Fruit fly (Drosophila melanogaster) whole organism, embryonic: ENCODE data around the gene CG9184.
A peak's percentile ranks its signal among the peaks of the same experiment; 100 is the strongest.

Experiments
- Atf-2 ChIP-seq: fragments of 200-800 bp; sonication (Bioruptor generic); optimal IDR thresholded peaks from 2 replicates; lab custom pipeline; 2016; ENCODE audit warnings: missing biosample characterization, missing genetic modification characterization
- Bdp1 ChIP-seq: fragments of 200-800 bp; sonication (Bioruptor generic); optimal IDR thresholded peaks from 3 replicates; lab custom pipeline; 2016; ENCODE audit warnings: missing biosample characterization, missing genetic modification characterization
- CG10366 ChIP-seq: fragments of 200-800 bp; sonication (Bioruptor generic); IDR thresholded peaks from 2 replicates; pipeline ENCODE4 v1.3.6; 2022; ENCODE audit warnings: missing biosample characterization, missing genetic modification characterization
- CG10462 ChIP-seq: fragments of 200-800 bp; sonication (Bioruptor generic); optimal IDR thresholded peaks from 2 replicates; lab custom pipeline; 2016; ENCODE audit warnings: missing biosample characterization, missing genetic modification characterization
- CG11560 ChIP-seq: fragments of 200-800 bp; sonication (Bioruptor generic); IDR thresholded peaks from 3 replicates; pipeline ENCODE4 v1.3.6; 2022; ENCODE audit warnings: missing biosample characterization, missing genetic modification characterization
- CG12391 ChIP-seq: fragments of 200-800 bp; sonication (Bioruptor generic); optimal IDR thresholded peaks from 3 replicates; lab custom pipeline; 2018; ENCODE audit warnings: missing biosample characterization, mild to moderate bottlenecking, missing genetic modification characterization, moderate library complexity
- CG13287 ChIP-seq: fragments of 200-800 bp; sonication (Bioruptor generic); IDR thresholded peaks from 2 replicates; pipeline ENCODE4 v1.3.6; 2022; ENCODE audit warnings: missing biosample characterization, missing genetic modification characterization; ENCODE audit not compliant: partially characterized antibody
- CG13775 ChIP-seq: fragments of 200-800 bp; sonication (Bioruptor generic); optimal IDR thresholded peaks from 3 replicates; lab custom pipeline; 2017; ENCODE audit warnings: missing biosample characterization, mild to moderate bottlenecking, missing genetic modification characterization
- CG1603 ChIP-seq: fragments of 200-800 bp; sonication (Bioruptor generic); optimal IDR thresholded peaks from 2 replicates; lab custom pipeline; 2019; ENCODE audit warnings: missing biosample characterization, mild to moderate bottlenecking, missing genetic modification characterization, moderate library complexity
- CG17359 ChIP-seq: fragments of 200-800 bp; sonication (Bioruptor generic); optimal IDR thresholded peaks from 3 replicates; lab custom pipeline; 2018; ENCODE audit warnings: missing biosample characterization, mild to moderate bottlenecking, missing genetic modification characterization, moderate library complexity
- CG32532 ChIP-seq: fragments of 200-800 bp; sonication (Bioruptor generic); IDR thresholded peaks from 2 replicates; pipeline ENCODE4 v1.3.6; 2022; ENCODE audit warnings: missing biosample characterization, missing genetic modification characterization
- CG3726 ChIP-seq: fragments of 200-800 bp; sonication (Bioruptor generic); IDR thresholded peaks from 3 replicates; pipeline ENCODE4, ENCODE4 v1.3.6; 2022; ENCODE audit warnings: missing biosample characterization, missing genetic modification characterization
- CG4617 ChIP-seq: fragments of 200-800 bp; sonication (Bioruptor generic); optimal IDR thresholded peaks from 3 replicates; lab custom pipeline; 2016; ENCODE audit warnings: missing biosample characterization, missing genetic modification characterization, borderline replicate concordance
- CG4730 ChIP-seq: fragments of 200-800 bp; sonication (Bioruptor generic); IDR thresholded peaks from 2 replicates; pipeline ENCODE4 v1.3.6; 2022; ENCODE audit warnings: missing biosample characterization, missing genetic modification characterization
- CG7357 ChIP-seq: fragments of 200-800 bp; sonication (Bioruptor generic); IDR thresholded peaks from 3 replicates; pipeline ENCODE4 v1.3.6; 2022; ENCODE audit warnings: missing biosample characterization, missing genetic modification characterization
- CG7372 ChIP-seq: fragments of 200-800 bp; sonication (Bioruptor generic); IDR thresholded peaks from 2 replicates; pipeline ENCODE4 v1.3.6; 2022; ENCODE audit warnings: missing biosample characterization, missing genetic modification characterization
- CG8359 ChIP-seq: fragments of 200-800 bp; sonication (Bioruptor generic); optimal IDR thresholded peaks from 2 replicates; lab custom pipeline; 2017; ENCODE audit warnings: missing biosample characterization, mild to moderate bottlenecking, missing genetic modification characterization, borderline replicate concordance
- CG9876 ChIP-seq: fragments of 200-800 bp; sonication (Bioruptor generic); optimal IDR thresholded peaks from 2 replicates; lab custom pipeline; 2016; ENCODE audit warnings: missing biosample characterization, missing genetic modification characterization
- Dip3 ChIP-seq: fragments of 200-800 bp; sonication (Bioruptor generic); optimal IDR thresholded peaks from 3 replicates; lab custom pipeline; 2016; ENCODE audit warnings: missing biosample characterization, missing genetic modification characterization
- Dp ChIP-seq: fragments of 200-800 bp; sonication (Bioruptor generic); optimal IDR thresholded peaks from 2 replicates; lab custom pipeline; 2018; ENCODE audit warnings: missing biosample characterization, mild to moderate bottlenecking, missing genetic modification characterization, moderate library complexity
- HHEX ChIP-seq: fragments of 200-800 bp; sonication (Bioruptor generic); optimal IDR thresholded peaks from 3 replicates; lab custom pipeline; 2017; ENCODE audit warnings: missing biosample characterization, mild to moderate bottlenecking, missing genetic modification characterization, missing genetic modification reagents
- Nf-YB ChIP-seq: fragments of 200-800 bp; sonication (Bioruptor generic); optimal IDR thresholded peaks from 3 replicates; lab custom pipeline; 2019; ENCODE audit warnings: missing biosample characterization, mild to moderate bottlenecking, missing genetic modification characterization, moderate library complexity
- Pdp1 ChIP-seq, 2 experiments: fragments of 200-800 bp; sonication (Bioruptor generic); optimal IDR thresholded peaks; 3 replicates each; lab custom pipeline; 2016; ENCODE audit warnings: missing biosample characterization in 2 of 2, missing genetic modification characterization in 2 of 2, mild to moderate bottlenecking in 1 of 2, moderate library complexity in 1 of 2
- Rfx ChIP-seq: fragments of 200-800 bp; sonication (Bioruptor generic); IDR thresholded peaks from 2 replicates; pipeline ENCODE4 v1.3.6; 2022; ENCODE audit warnings: missing biosample characterization, missing genetic modification characterization
- Six4 ChIP-seq: fragments of 200-800 bp; sonication (Bioruptor generic); optimal IDR thresholded peaks from 2 replicates; lab custom pipeline; 2016; ENCODE audit warnings: missing biosample characterization, missing genetic modification characterization
- Tbp ChIP-seq: fragments of >200 bp; optimal IDR thresholded peaks from 2 replicates; lab custom pipeline; 2018; ENCODE audit warnings: missing biosample characterization, missing genetic modification characterization
- YL-1 ChIP-seq: fragments of 200-800 bp; sonication (Bioruptor generic); optimal IDR thresholded peaks from 3 replicates; lab custom pipeline; 2017; ENCODE audit warnings: missing biosample characterization, mild to moderate bottlenecking, missing genetic modification characterization
- ara ChIP-seq: fragments of 200-800 bp; sonication (Bioruptor generic); IDR thresholded peaks from 2 replicates; pipeline ENCODE4 v1.3.6; 2022; ENCODE audit warnings: missing biosample characterization, missing genetic modification characterization
- ato ChIP-seq: fragments of 200-800 bp; sonication (Bioruptor generic); IDR thresholded peaks from 2 replicates; pipeline ENCODE4 v1.3.6; 2022; ENCODE audit warnings: missing biosample characterization, missing genetic modification characterization; ENCODE audit not compliant: partially characterized antibody
- dan ChIP-seq: fragments of 200-800 bp; sonication (Bioruptor generic); IDR thresholded peaks from 2 replicates; pipeline ENCODE4 v1.3.6; 2022; ENCODE audit warnings: missing biosample characterization, missing genetic modification characterization
- dmrt99B ChIP-seq: fragments of 200-800 bp; sonication (Bioruptor generic); optimal IDR thresholded peaks from 2 replicates; lab custom pipeline; 2018; ENCODE audit warnings: missing biosample characterization, mild to moderate bottlenecking, missing genetic modification characterization, moderate library complexity
- dysf ChIP-seq: fragments of 200-800 bp; sonication (Bioruptor generic); IDR thresholded peaks from 3 replicates; pipeline ENCODE4 v1.3.6; 2022; ENCODE audit warnings: missing biosample characterization, missing genetic modification characterization
- fd3F ChIP-seq: fragments of 200-800 bp; sonication (Bioruptor generic); optimal IDR thresholded peaks from 2 replicates; lab custom pipeline; 2018; ENCODE audit warnings: missing biosample characterization, mild to moderate bottlenecking, missing genetic modification characterization, moderate library complexity
- gcm2 ChIP-seq: fragments of 200-800 bp; sonication (Bioruptor generic); optimal IDR thresholded peaks from 2 replicates; lab custom pipeline; 2016; ENCODE audit warnings: missing biosample characterization, missing genetic modification characterization
- gsb ChIP-seq: fragments of 200-800 bp; sonication (Bioruptor generic); IDR thresholded peaks from 2 replicates; pipeline ENCODE4 v1.3.6; 2022; ENCODE audit warnings: missing biosample characterization, missing genetic modification characterization
- gt ChIP-seq: fragments of 200-800 bp; sonication (Bioruptor generic); IDR thresholded peaks from 2 replicates; pipeline ENCODE4 v1.3.6; 2022; ENCODE audit warnings: missing biosample characterization, missing genetic modification characterization
- ham ChIP-seq: fragments of 200-800 bp; sonication (Bioruptor generic); IDR thresholded peaks from 2 replicates; pipeline ENCODE4 v1.3.6; 2022; ENCODE audit warnings: missing biosample characterization, missing genetic modification characterization
- jigr1 ChIP-seq: fragments of 200-800 bp; sonication (Bioruptor generic); IDR thresholded peaks from 3 replicates; pipeline ENCODE4 v1.3.6; 2022; ENCODE audit warnings: missing biosample characterization, missing genetic modification characterization
- ken ChIP-seq: fragments of 200-800 bp; sonication (Bioruptor generic); IDR thresholded peaks from 3 replicates; pipeline ENCODE4 v1.3.6; 2022; ENCODE audit warnings: missing biosample characterization, missing genetic modification characterization
- kni ChIP-seq: fragments of 200-800 bp; sonication (Bioruptor generic); optimal IDR thresholded peaks from 3 replicates; lab custom pipeline; 2017; ENCODE audit warnings: mild to moderate bottlenecking, missing biosample characterization, missing genetic modification reagents, missing genetic modification characterization
- mld ChIP-seq: fragments of 200-800 bp; sonication (Bioruptor generic); IDR thresholded peaks from 3 replicates; pipeline ENCODE4 v1.3.6; 2022; ENCODE audit warnings: missing biosample characterization, missing genetic modification characterization; ENCODE audit not compliant: partially characterized antibody
- oc ChIP-seq: fragments of 200-800 bp; sonication (Bioruptor generic); optimal IDR thresholded peaks from 2 replicates; lab custom pipeline; 2018; ENCODE audit warnings: missing biosample characterization, mild to moderate bottlenecking, missing genetic modification characterization, moderate library complexity
- peb ChIP-seq: fragments of 200-800 bp; sonication (Bioruptor generic); IDR thresholded peaks from 2 replicates; pipeline ENCODE4 v1.3.6; 2022; ENCODE audit warnings: missing biosample characterization, missing genetic modification characterization
- pzg ChIP-seq: fragments of 200-800 bp; sonication (Bioruptor generic); optimal IDR thresholded peaks from 3 replicates; lab custom pipeline; 2018; ENCODE audit warnings: missing biosample characterization, mild to moderate bottlenecking, missing genetic modification characterization, moderate library complexity
- sc ChIP-seq, 3 experiments: fragments of >200 bp in 2 of 3; fragments of 200-800 bp in 1 of 3; sonication (Bioruptor generic) in 1 of 3; optimal IDR thresholded peaks; 2 replicates in 2 of 3; 3 replicates in 1 of 3; lab custom pipeline; 2017; ENCODE audit warnings: mild to moderate bottlenecking in 1 of 3, missing biosample characterization in 1 of 3, missing genetic modification characterization in 1 of 3, missing genetic modification reagents in 1 of 3
- slp2 ChIP-seq: fragments of 200-800 bp; sonication (Bioruptor generic); optimal IDR thresholded peaks from 2 replicates; lab custom pipeline; 2016; ENCODE audit warnings: missing biosample characterization, missing genetic modification characterization
- sr ChIP-seq: fragments of 200-800 bp; sonication (Bioruptor generic); IDR thresholded peaks from 3 replicates; pipeline ENCODE4 v1.3.6; 2022; ENCODE audit warnings: missing biosample characterization, missing genetic modification characterization
- sug ChIP-seq: fragments of 200-800 bp; optimal IDR thresholded peaks from 2 replicates; lab custom pipeline; 2019; ENCODE audit warnings: missing biosample characterization, mild to moderate bottlenecking, missing genetic modification characterization, moderate library complexity
- tio ChIP-seq: fragments of 200-800 bp; sonication (Bioruptor generic); optimal IDR thresholded peaks from 2 replicates; lab custom pipeline; 2017; ENCODE audit warnings: missing biosample characterization, missing genetic modification characterization, inconsistent platforms
- wek ChIP-seq: fragments of 200-800 bp; sonication (Bioruptor generic); optimal IDR thresholded peaks from 3 replicates; lab custom pipeline; 2018; ENCODE audit warnings: missing biosample characterization, mild to moderate bottlenecking, missing genetic modification characterization, moderate library complexity

The CG9184 gene

DNA sequence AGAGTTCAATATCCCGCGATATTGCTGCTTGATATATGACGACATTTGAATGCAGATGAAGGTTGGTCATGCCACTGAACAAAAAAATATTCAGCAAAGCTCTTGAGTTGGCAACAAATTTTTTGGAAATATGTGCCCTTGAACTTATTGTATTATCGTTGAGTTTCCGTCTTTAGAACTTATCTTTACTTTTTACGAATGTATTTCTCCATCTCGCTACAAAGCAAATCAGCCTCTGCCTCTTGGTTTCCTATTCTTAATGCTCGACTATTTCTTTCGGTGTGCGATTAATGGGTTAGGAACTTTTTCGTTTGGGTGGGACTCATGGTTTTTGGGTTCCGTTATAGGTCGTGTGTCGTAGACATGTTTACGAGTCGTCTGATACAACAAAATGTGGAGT is 530 bp upstream of the CG9184 start (continued):
- TF ChIP-seq peb (GFP tag; lab: Robert Waterston, UW), result peak; percentile 68
- no peak for TF ChIP-seq pzg (GFP tag; lab: Kevin White, UChicago)
- no peak for TF ChIP-seq jigr1
- TF ChIP-seq CG32532 (GFP tag; lab: Robert Waterston, UW), result peak; percentile 39; the same call in 1 of the 2 replicates
- TF ChIP-seq mld (GFP tag; lab: Robert Waterston, UW), result no peak
- TF ChIP-seq CG10366 (GFP tag; lab: Robert Waterston, UW), result peak; percentile 61; the same call in 1 of the 2 replicates
- TF ChIP-seq CG13287, result no peak
- no peak for TF ChIP-seq Rfx (GFP tag; lab: Robert Waterston, UW)
- TF ChIP-seq CG4730, result peak; percentile 57
- peak; percentile 49 for TF ChIP-seq CG8359 (GFP tag; lab: Kevin White, UChicago)
- peak; percentile 57 for TF ChIP-seq Atf-2
- TF ChIP-seq dysf, result peak; percentile 51; the same call in 2 of the 3 replicates
- peak; percentile 80 for TF ChIP-seq CG12391
- peak; percentile 25 for TF ChIP-seq HHEX (GFP tag; lab: Kevin White, UChicago)
- peak; percentile 55; the same call in 2 of the 3 replicates for TF ChIP-seq ken (GFP tag; lab: Robert Waterston, UW)
- no peak for TF ChIP-seq ham (GFP tag; lab: Robert Waterston, UW)
- TF ChIP-seq CG10462, result peak; percentile 47
- peak; percentile 30 for TF ChIP-seq CG9876
- no peak for TF ChIP-seq dmrt99B
- no peak for TF ChIP-seq tio (GFP tag; lab: Kevin White, UChicago)
- TF ChIP-seq Bdp1 (GFP tag; lab: Kevin White, UChicago), result peak; percentile 12
- TF ChIP-seq CG13775 (GFP tag; lab: Kevin White, UChicago), result peak; percentile 53
- TF ChIP-seq oc (tag; lab: Kevin White, UChicago), result peak; percentile 77
- no peak for TF ChIP-seq sc (optimal IDR thresholded peaks at IDR 0.05; lab: Kevin White, UChicago)
- TF ChIP-seq sc (GFP tag; optimal IDR thresholded peaks at IDR 0.05; lab: Kevin White, UChicago), result peak; percentile 82
- peak; percentile 24; the same call in 1 of the 2 replicates for TF ChIP-seq gt
- TF ChIP-seq slp2 (GFP tag; lab: Kevin White, UChicago), result peak; percentile 69
- peak; percentile 74 for TF ChIP-seq ara (GFP tag; lab: Robert Waterston, UW)
- TF ChIP-seq wek (GFP tag; lab: Kevin White, UChicago), result no peak
- no peak for TF ChIP-seq YL-1 (GFP tag; lab: Kevin White, UChicago)
- peak; percentile 13 for TF ChIP-seq CG4617
- TF ChIP-seq fd3F (GFP tag; lab: Kevin White, UChicago), result no peak
- peak; percentile 69 for TF ChIP-seq Six4
- TF ChIP-seq Tbp (GFP tag; lab: Kevin White, UChicago), result no peak
- peak; percentile 59 for TF ChIP-seq Nf-YB (GFP tag; lab: Kevin White, UChicago)
- TF ChIP-seq CG7372 (GFP tag; lab: Robert Waterston, UW), result peak; percentile 46; the same call in 1 of the 2 replicates
- TF ChIP-seq gcm2, result peak; percentile 34
- no peak for TF ChIP-seq gsb
- no peak for TF ChIP-seq CG3726 (GFP tag; lab: Robert Waterston, UW)
- TF ChIP-seq CG11560 (tag; lab: Robert Waterston, UW), result no peak
- no peak for TF ChIP-seq sr (GFP tag; lab: Robert Waterston, UW)
- peak; percentile 86 for TF ChIP-seq kni (GFP tag; lab: Kevin White, UChicago)
- peak; percentile 10; the same call in 1 of the 2 replicates for TF ChIP-seq dan (GFP tag; lab: Robert Waterston, UW)
- peak; percentile 64 for TF ChIP-seq CG17359 (tag; lab: Kevin White, UChicago)
- peak; percentile 49 to 66 for TF ChIP-seq Pdp1 (GFP tag; optimal IDR thresholded peaks at IDR 0.05; lab: Kevin White, UChicago)
- TF ChIP-seq ato (GFP tag; lab: Robert Waterston, UW), result no peak
- peak; percentile 65 for TF ChIP-seq CG1603 (tag; lab: Kevin White, UChicago)
- no peak for TF ChIP-seq Dp (GFP tag; lab: Kevin White, UChicago)
- no peak for TF ChIP-seq sug
- TF ChIP-seq CG7357 (GFP tag; lab: Robert Waterston, UW), result peak; percentile 42; the same call in 1 of the 3 replicates
- TF ChIP-seq Dip3 (GFP tag; lab: Kevin White, UChicago), result peak; percentile 44
